Fruit fly (Drosophila melanogaster) whole organism, embryonic: Measurements from ENCODE around the gene Sas-4.

ENCODE experiments used
- ATbp ChIP-seq: fragments of 200-800 bp; sonication (Bioruptor generic); optimal IDR thresholded peaks from 2 replicates; lab custom pipeline; 2017; ENCODE audit warnings: missing biosample characterization, mild to moderate bottlenecking, missing genetic modification characterization, missing genetic modification reagents
- CG10274 ChIP-seq: fragments of 200-800 bp; sonication (Bioruptor generic); optimal IDR thresholded peaks from 3 replicates; lab custom pipeline; 2017; ENCODE audit warnings: missing biosample characterization, mild to moderate bottlenecking, missing genetic modification characterization
- CG10565 ChIP-seq: fragments of 200-800 bp; sonication (Bioruptor generic); optimal IDR thresholded peaks from 3 replicates; lab custom pipeline; 2016; ENCODE audit warnings: missing biosample characterization, mild to moderate bottlenecking, missing genetic modification characterization
- CG11723 ChIP-seq: fragments of 200-800 bp; sonication (Bioruptor generic); optimal IDR thresholded peaks from 2 replicates; lab custom pipeline; 2017; ENCODE audit warnings: missing biosample characterization, mild to moderate bottlenecking, missing genetic modification characterization
- CG12071 ChIP-seq: fragments of 200-800 bp; sonication (Bioruptor generic); optimal IDR thresholded peaks from 3 replicates; lab custom pipeline; 2018; ENCODE audit warnings: missing biosample characterization, mild to moderate bottlenecking, missing genetic modification characterization
- CG13296 ChIP-seq: fragments of 200-800 bp; sonication (Bioruptor generic); optimal IDR thresholded peaks from 3 replicates; lab custom pipeline; 2018; ENCODE audit warnings: missing biosample characterization, mild to moderate bottlenecking, missing genetic modification characterization
- CG1602 ChIP-seq: fragments of 200-800 bp; sonication (Bioruptor generic); optimal IDR thresholded peaks from 3 replicates; lab custom pipeline; 2016; ENCODE audit warnings: missing biosample characterization, missing genetic modification characterization
- CG17612 ChIP-seq: fragments of 200-800 bp; sonication (Bioruptor generic); IDR thresholded peaks from 2 replicates; pipeline ENCODE4 v1.3.6; 2022; ENCODE audit warnings: missing biosample characterization, missing genetic modification characterization
- CG18011 ChIP-seq: fragments of 200-800 bp; sonication (Bioruptor generic); optimal IDR thresholded peaks from 2 replicates; lab custom pipeline; 2017; ENCODE audit warnings: missing biosample characterization, missing genetic modification characterization, mild to moderate bottlenecking, moderate library complexity, missing genotype
- CG2199 ChIP-seq: fragments of 200-800 bp; sonication (Bioruptor generic); IDR thresholded peaks from 3 replicates; pipeline ENCODE4 v1.3.6; 2022; ENCODE audit warnings: missing biosample characterization, missing genetic modification characterization
- CG2202 ChIP-seq: fragments of 200-800 bp; sonication (Bioruptor generic); optimal IDR thresholded peaks from 2 replicates; lab custom pipeline; 2018; ENCODE audit warnings: missing biosample characterization, mild to moderate bottlenecking, missing genetic modification characterization
- CG3065 ChIP-seq: fragments of 200-800 bp; sonication (Bioruptor generic); optimal IDR thresholded peaks from 2 replicates; lab custom pipeline; 2016; ENCODE audit warnings: missing biosample characterization, missing genetic modification characterization
- CG3281 ChIP-seq: fragments of 200-800 bp; sonication (Bioruptor generic); optimal IDR thresholded peaks from 3 replicates; lab custom pipeline; 2017; ENCODE audit warnings: missing biosample characterization, mild to moderate bottlenecking, missing genetic modification characterization
- CG33557 ChIP-seq: fragments of 200-800 bp; sonication (Bioruptor generic); optimal IDR thresholded peaks from 2 replicates; lab custom pipeline; 2019; ENCODE audit warnings: missing biosample characterization, mild to moderate bottlenecking, missing genetic modification characterization, moderate library complexity
- CG34224 ChIP-seq: fragments of 200-800 bp; sonication (Bioruptor generic); IDR thresholded peaks from 3 replicates; pipeline ENCODE4 v1.3.6; 2022; ENCODE audit warnings: missing biosample characterization, missing genetic modification characterization; ENCODE audit not compliant: partially characterized antibody
- CG3847 ChIP-seq: fragments of 200-800 bp; sonication (Bioruptor generic); IDR thresholded peaks from 2 replicates; pipeline ENCODE4 v1.3.6; 2022; ENCODE audit warnings: missing biosample characterization, missing genetic modification characterization
- CG43689 ChIP-seq: fragments of 200-800 bp; sonication (Bioruptor generic); IDR thresholded peaks from 2 replicates; pipeline ENCODE4 v1.3.6; 2022; ENCODE audit warnings: missing biosample characterization, missing genetic modification characterization
- CG5245 ChIP-seq: fragments of 200-800 bp; sonication (Bioruptor generic); optimal IDR thresholded peaks from 3 replicates; lab custom pipeline; 2016; ENCODE audit warnings: missing biosample characterization, missing genetic modification characterization
- CG9797 ChIP-seq: fragments of 200-800 bp; sonication (Bioruptor generic); optimal IDR thresholded peaks from 3 replicates; lab custom pipeline; 2018; ENCODE audit warnings: missing biosample characterization, mild to moderate bottlenecking, missing genetic modification characterization
- CrebB ChIP-seq: fragments of 200-800 bp; sonication (Bioruptor generic); optimal IDR thresholded peaks from 3 replicates; lab custom pipeline; 2018; ENCODE audit warnings: missing biosample characterization, mild to moderate bottlenecking, missing genetic modification characterization
- Deaf1 ChIP-seq: fragments of 200-800 bp; optimal IDR thresholded peaks from 3 replicates; lab custom pipeline; 2019; ENCODE audit warnings: missing biosample characterization, mild to moderate bottlenecking, missing genetic modification characterization, moderate library complexity
- GATAe ChIP-seq: fragments of 200-800 bp; sonication (Bioruptor generic); conservative IDR thresholded peaks from 2 replicates; pipeline ENCODE4 v1.3.6; 2022; ENCODE audit warnings: missing biosample characterization, missing genetic modification characterization
- Hr3 ChIP-seq: fragments of 200-800 bp; sonication (Bioruptor generic); optimal IDR thresholded peaks from 3 replicates; lab custom pipeline; 2016; ENCODE audit warnings: missing biosample characterization, missing genetic modification characterization
- Jarid2 ChIP-seq: fragments of 200-800 bp; sonication (Bioruptor generic); optimal IDR thresholded peaks from 3 replicates; lab custom pipeline; 2017; ENCODE audit warnings: mild to moderate bottlenecking, missing biosample characterization, missing genetic modification reagents, missing genetic modification characterization
- MTF-1 ChIP-seq: fragments of 200-800 bp; sonication (Bioruptor generic); optimal IDR thresholded peaks from 2 replicates; lab custom pipeline; 2018; ENCODE audit warnings: missing biosample characterization, mild to moderate bottlenecking, missing genetic modification characterization, borderline replicate concordance
- NK7.1 ChIP-seq: fragments of 200-800 bp; sonication (Bioruptor generic); optimal IDR thresholded peaks from 3 replicates; lab custom pipeline; 2016; ENCODE audit warnings: missing biosample characterization, missing genetic modification characterization
- Six4 ChIP-seq: fragments of 200-800 bp; sonication (Bioruptor generic); optimal IDR thresholded peaks from 2 replicates; lab custom pipeline; 2016; ENCODE audit warnings: missing biosample characterization, missing genetic modification characterization
- Xbp1 ChIP-seq: fragments of 200-800 bp; sonication (Bioruptor generic); optimal IDR thresholded peaks from 3 replicates; lab custom pipeline; 2016; ENCODE audit warnings: missing biosample characterization, mild to moderate bottlenecking, missing genetic modification characterization
- ara ChIP-seq: fragments of 200-800 bp; sonication (Bioruptor generic); IDR thresholded peaks from 2 replicates; pipeline ENCODE4 v1.3.6; 2022; ENCODE audit warnings: missing biosample characterization, missing genetic modification characterization
- chm ChIP-seq: fragments of 200-800 bp; sonication (Bioruptor generic); IDR thresholded peaks from 2 replicates; pipeline ENCODE4 v1.3.6; 2022; ENCODE audit warnings: missing biosample characterization, missing genetic modification characterization
- exex ChIP-seq: fragments of 200-800 bp; sonication (Bioruptor generic); optimal IDR thresholded peaks from 4 replicates; lab custom pipeline; 2018; ENCODE audit warnings: missing biosample characterization, mild to moderate bottlenecking, missing genetic modification characterization, moderate library complexity
- gcm2 ChIP-seq: fragments of 200-800 bp; sonication (Bioruptor generic); optimal IDR thresholded peaks from 2 replicates; lab custom pipeline; 2016; ENCODE audit warnings: missing biosample characterization, missing genetic modification characterization
- mam ChIP-seq: fragments of 200-800 bp; sonication (Bioruptor generic); optimal IDR thresholded peaks from 3 replicates; lab custom pipeline; 2016; ENCODE audit warnings: missing biosample characterization, missing genetic modification characterization
- nau ChIP-seq: fragments of 200-800 bp; sonication (Bioruptor generic); optimal IDR thresholded peaks from 3 replicates; lab custom pipeline; 2017; ENCODE audit warnings: missing biosample characterization, mild to moderate bottlenecking, missing genetic modification characterization, missing genetic modification reagents
- oc ChIP-seq: fragments of 200-800 bp; sonication (Bioruptor generic); optimal IDR thresholded peaks from 2 replicates; lab custom pipeline; 2018; ENCODE audit warnings: missing biosample characterization, mild to moderate bottlenecking, missing genetic modification characterization, moderate library complexity
- shn ChIP-seq: fragments of 200-800 bp; sonication (Bioruptor generic); optimal IDR thresholded peaks from 3 replicates; lab custom pipeline; 2016; ENCODE audit warnings: missing biosample characterization, missing genetic modification characterization
- sim ChIP-seq: fragments of 200-800 bp; sonication (Bioruptor generic); IDR thresholded peaks from 2 replicates; pipeline ENCODE4 v1.3.6; 2022; ENCODE audit warnings: missing biosample characterization, missing genetic modification characterization
- slou ChIP-seq: fragments of 200-800 bp; sonication (Bioruptor generic); optimal IDR thresholded peaks from 3 replicates; lab custom pipeline; 2016; ENCODE audit warnings: missing biosample characterization, missing genetic modification characterization
- sna ChIP-seq: fragments of 200-800 bp; sonication (Bioruptor generic); IDR thresholded peaks from 2 replicates; pipeline ENCODE4 v1.3.6; 2022; ENCODE audit warnings: missing biosample characterization, missing genetic modification characterization; ENCODE audit not compliant: partially characterized antibody
- sug ChIP-seq: fragments of 200-800 bp; optimal IDR thresholded peaks from 2 replicates; lab custom pipeline; 2019; ENCODE audit warnings: missing biosample characterization, mild to moderate bottlenecking, missing genetic modification characterization, moderate library complexity
- zen ChIP-seq: fragments of 200-800 bp; sonication (Bioruptor generic); optimal IDR thresholded peaks from 3 replicates; lab custom pipeline; 2018; ENCODE audit warnings: missing biosample characterization, mild to moderate bottlenecking, missing genetic modification characterization, moderate library complexity

Sas-4 gene

DNA sequence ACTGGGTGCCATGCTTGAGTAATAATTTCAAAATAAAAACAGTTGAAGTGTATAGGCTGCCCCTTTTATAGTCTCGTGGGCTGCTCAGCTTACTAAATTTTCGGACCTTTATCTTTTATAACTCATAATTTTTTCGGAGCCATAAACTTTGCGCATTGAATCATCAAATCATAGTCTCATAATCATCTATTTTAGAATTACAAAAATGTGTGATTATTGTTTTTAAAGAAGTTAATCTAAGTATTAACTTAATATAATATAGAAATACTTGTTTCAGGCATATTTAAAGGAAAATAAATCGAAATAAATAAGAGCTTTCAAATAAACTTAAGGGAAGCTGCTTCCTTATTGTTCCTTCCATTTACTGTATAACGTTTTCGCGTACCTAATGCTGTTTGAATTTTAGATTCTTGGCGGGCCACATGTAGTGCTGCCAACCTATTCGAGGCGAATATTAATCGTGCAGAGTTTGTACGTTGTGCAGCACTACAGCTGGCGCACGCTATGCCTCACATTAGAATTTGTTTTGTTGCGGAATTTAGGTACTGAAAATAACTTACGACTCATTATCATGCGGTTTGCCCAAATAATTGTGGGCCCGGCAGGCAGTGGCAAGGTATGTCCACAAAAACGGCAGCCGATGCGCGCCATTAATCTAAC lies 6.8 kb upstream of the Sas-4 start, which contains the start of the genes CG14610 and CG2656 (continued):
- no peak for TF ChIP-seq GATAe
- no peak for TF ChIP-seq nau
- peak; percentile 90 for TF ChIP-seq CG2199 (GFP tag; lab: Robert Waterston, UW)
- peak; percentile 25 for TF ChIP-seq CG33557 (GFP tag; lab: Kevin White, UChicago)
- TF ChIP-seq sug (tag; lab: Kevin White, UChicago), result peak; percentile 48
- no peak for TF ChIP-seq exex (tag; lab: Kevin White, UChicago)
- TF ChIP-seq CG13296 (GFP tag; lab: Kevin White, UChicago), result peak; percentile 36
- peak; percentile 84 for TF ChIP-seq CG5245
- peak; percentile 54 for TF ChIP-seq NK7.1 (GFP tag; lab: Kevin White, UChicago)
- TF ChIP-seq CG12071 (GFP tag; lab: Kevin White, UChicago), result peak; percentile 35
- peak; percentile 49 for TF ChIP-seq CG3281 (GFP tag; lab: Kevin White, UChicago)
- TF ChIP-seq CG1602, result peak; percentile 80
- TF ChIP-seq CG9797 (GFP tag; lab: Kevin White, UChicago), result peak; percentile 39
- peak; percentile 82 for TF ChIP-seq shn (GFP tag; lab: Kevin White, UChicago)
- peak; percentile 93 for TF ChIP-seq Xbp1 (GFP tag; lab: Kevin White, UChicago)
- TF ChIP-seq sna, result peak; percentile 64
- TF ChIP-seq Six4 (GFP tag; lab: Kevin White, UChicago), result peak; percentile 78
- TF ChIP-seq ATbp, result peak; percentile 53
- TF ChIP-seq CG10274 (GFP tag; lab: Kevin White, UChicago), result no peak
- peak; percentile 14 for TF ChIP-seq CrebB (tag; lab: Kevin White, UChicago)
- no peak for TF ChIP-seq slou (GFP tag; lab: Kevin White, UChicago)
- TF ChIP-seq sim (GFP tag; lab: Robert Waterston, UW), result no peak
- TF ChIP-seq oc (tag; lab: Kevin White, UChicago), result no peak
- 0 out of 2 replicates have a peak, but pooled peaks have one; percentile 6 for TF ChIP-seq ara (GFP tag; lab: Robert Waterston, UW)
- peak; percentile 50 for TF ChIP-seq zen (tag; lab: Kevin White, UChicago)
- TF ChIP-seq CG43689 (GFP tag; lab: Robert Waterston, UW), result no peak
- no peak for TF ChIP-seq CG10565 (GFP tag; lab: Kevin White, UChicago)
- TF ChIP-seq MTF-1 (GFP tag; lab: Kevin White, UChicago), result peak; percentile 52
- peak; percentile 65 for TF ChIP-seq CG11723
- TF ChIP-seq chm (GFP tag; lab: Robert Waterston, UW), result peak; percentile 47; the same call in 1 of the 2 replicates
- TF ChIP-seq CG17612 (GFP tag; lab: Robert Waterston, UW), result no peak
- TF ChIP-seq Jarid2 (GFP tag; lab: Kevin White, UChicago), result peak; percentile 19
- no peak for TF ChIP-seq Deaf1 (tag; lab: Kevin White, UChicago)
- peak; percentile 72 for TF ChIP-seq CG18011 (GFP tag; lab: Kevin White, UChicago)
- TF ChIP-seq CG2202, result peak; percentile 46
- peak; percentile 94 for TF ChIP-seq CG3847 (GFP tag; lab: Robert Waterston, UW)
- peak; percentile 28; the same call in 2 of the 3 replicates for TF ChIP-seq CG34224 (GFP tag; lab: Robert Waterston, UW)
- peak; percentile 88 for TF ChIP-seq mam (GFP tag; lab: Kevin White, UChicago)
- TF ChIP-seq Hr3, result peak; percentile 81
- TF ChIP-seq CG3065 (GFP tag; lab: Kevin White, UChicago), result peak; percentile 53
- peak; percentile 17 for TF ChIP-seq gcm2 (GFP tag; lab: Kevin White, UChicago)
